Worm (Caenorhabditis elegans) whole organism, young adult: ENCODE measurements around the gene kel-10.
"Not testable (repeated sequence)": the region's sequence is repeated elsewhere in the genome, so short reads cannot be mapped to it uniquely, and the experiment has no call there.

ENCODE experiments used
- B0336.3 ChIP-seq: fragments of 200-800 bp; sonication (Bioruptor generic); IDR thresholded peaks from 2 replicates; pipeline ENCODE4 v1.3.6; 2022; ENCODE audit warnings: missing genetic modification characterization, missing compliant biosample characterization
- C06A6.2 ChIP-seq: fragments of 200-800 bp; sonication (Bioruptor generic); conservative IDR thresholded peaks from 2 replicates; pipeline ENCODE4 v1.3.6; 2022; ENCODE audit warnings: missing genetic modification characterization, missing compliant biosample characterization
- F39B2.1 ChIP-seq: fragments of 200-800 bp; sonication (Bioruptor generic); IDR thresholded peaks from 2 replicates; pipeline ENCODE4 v1.3.6; 2022; ENCODE audit warnings: missing genetic modification reagents, missing genetic modification characterization, missing compliant biosample characterization
- F49E8.2 ChIP-seq: sonication (generic microtip); optimal IDR thresholded peaks from 3 replicates; lab custom pipeline; 2017; ENCODE audit warnings: missing genetic modification characterization, mild to moderate bottlenecking, missing compliant biosample characterization, antibody characterized with exemption, moderate library complexity; ENCODE audit not compliant: insufficient read depth
- efl-1 ChIP-seq: fragments of 150-350 bp; optimal IDR thresholded peaks from 2 replicates; lab custom pipeline; 2014; ENCODE audit warnings: missing biosample characterization, missing genetic modification reagents, missing genetic modification characterization
- lsy-27 ChIP-seq: sonication (generic microtip); optimal IDR thresholded peaks from 2 replicates; lab custom pipeline; 2017; ENCODE audit warnings: missing genetic modification characterization, mild to moderate bottlenecking, missing compliant biosample characterization, antibody characterized with exemption, missing genotype, borderline replicate concordance; ENCODE audit not compliant: insufficient read depth
- tlf-1 ChIP-seq: fragments of 200-800 bp; sonication (Bioruptor generic); optimal IDR thresholded peaks from 2 replicates; lab custom pipeline; 2018; ENCODE audit warnings: mild to moderate bottlenecking, missing genetic modification characterization, missing compliant biosample characterization

DNA sequence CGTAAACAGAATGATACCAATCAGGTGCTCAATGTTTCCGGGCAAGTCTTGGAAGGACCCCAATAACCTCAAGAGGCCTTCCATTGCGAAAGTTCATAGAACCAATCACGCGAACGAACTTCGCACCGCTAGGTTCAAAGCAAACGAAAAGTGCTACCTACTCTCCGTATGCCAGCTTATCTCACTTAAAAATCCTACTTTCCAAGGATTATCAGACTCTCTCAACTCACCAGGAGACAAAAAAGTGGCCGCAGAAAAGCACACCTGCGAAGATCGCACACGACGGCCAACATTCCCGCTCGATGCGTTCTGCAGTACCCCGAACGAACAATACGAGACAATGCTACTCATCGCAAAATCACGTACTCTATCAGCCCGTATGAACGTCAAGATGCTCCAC is 47.9 kb downstream of the kel-10 start, which contains the start of gene T16G12.12:
- TF ChIP-seq efl-1 (GFP tag; lab: Kevin White, UChicago); B0336.3 (GFP tag; lab: Robert Waterston, UW); F39B2.1 (GFP tag; lab: Robert Waterston, UW); C06A6.2 (GFP tag; lab: Robert Waterston, UW); lsy-27 (tag; lab: Kevin White, UChicago); F49E8.2 (tag; lab: Kevin White, UChicago); tlf-1 (GFP tag; lab: Kevin White, UChicago): not testable (repeated sequence)
